Worm (Caenorhabditis elegans): ENCODE results near the gene str-60.

str-60 gene

DNA sequence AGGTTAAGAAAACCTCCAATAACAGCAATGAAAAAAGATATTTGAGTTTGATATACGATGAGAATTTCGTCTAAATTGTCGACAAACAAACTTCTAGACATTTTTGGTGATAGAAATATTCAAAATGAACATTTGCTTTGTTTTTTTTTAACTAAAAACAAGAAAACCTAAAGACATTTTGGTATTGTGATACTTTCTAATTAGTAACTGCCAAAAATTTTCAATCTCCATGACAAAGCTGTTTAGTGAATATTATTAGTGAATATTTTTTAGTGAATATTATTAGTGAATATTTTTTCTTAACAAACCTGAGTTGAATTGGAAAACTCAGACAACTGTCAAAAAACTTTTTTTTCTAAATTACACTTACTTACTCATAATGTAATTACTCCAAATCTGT, 42.5 kb downstream of the str-60 start, which contains the start of gene srw-55:
TSS of gene srw-55 (minus strand) at position 101 of the 400 bp plus-strand sequence.
- TF ChIP-seq tab-1 (GFP tag; IDR thresholded peaks at IDR 0.05) (no peak), klf-2 (GFP tag; conservative IDR thresholded peaks at IDR 0.05) (no peak), ztf-23 (GFP tag; IDR thresholded peaks at IDR 0.05) (no peak), cog-1 (tag; optimal IDR thresholded peaks at IDR 0.05) (no peak), med-1 (GFP tag; optimal IDR thresholded peaks at IDR 0.05; ENCODE audit: insufficient read depth) (no peak), ref-1 (GFP tag; conservative IDR thresholded peaks at IDR 0.05) (no peak), ztf-29 (GFP tag; IDR thresholded peaks at IDR 0.05) (no peak), T22C8.4 (GFP tag; IDR thresholded peaks at IDR 0.05) (no peak), flt-1 (GFP tag; IDR thresholded peaks at IDR 0.05) (no peak)

ce11 chrV:15943125-15943524, 45.3 kb downstream of the str-60 start, which contains the start of gene srw-53:
TSS of gene srw-53 (plus strand) at chrV:15943425.
- TF ChIP-seq ztf-23 (GFP tag; IDR thresholded peaks at IDR 0.05) = no peak
- no peak for TF ChIP-seq ref-1 (GFP tag; conservative IDR thresholded peaks at IDR 0.05)
- no peak for TF ChIP-seq tab-1 (GFP tag; IDR thresholded peaks at IDR 0.05)
- no peak for TF ChIP-seq T22C8.4 (GFP tag; IDR thresholded peaks at IDR 0.05)
- TF ChIP-seq flt-1 (GFP tag; IDR thresholded peaks at IDR 0.05) = no peak
- TF ChIP-seq klf-2 (GFP tag; conservative IDR thresholded peaks at IDR 0.05) = no peak
- TF ChIP-seq cog-1 (tag; optimal IDR thresholded peaks at IDR 0.05) = no peak
- TF ChIP-seq med-1 (GFP tag; optimal IDR thresholded peaks at IDR 0.05; ENCODE audit: insufficient read depth) = no peak
- TF ChIP-seq ztf-29 (GFP tag; IDR thresholded peaks at IDR 0.05) = no peak
